Fruit fly (Drosophila melanogaster) whole organism, embryonic: Measurements from ENCODE around the gene CG18081.

Experiments used
- Antp ChIP-seq: fragments of 200-800 bp; sonication (Bioruptor generic); optimal IDR thresholded peaks from 3 replicates; lab custom pipeline; 2016; ENCODE audit warnings: missing biosample characterization, missing genetic modification characterization
- Atf3 ChIP-seq: fragments of 200-800 bp; sonication (Bioruptor generic); optimal IDR thresholded peaks from 3 replicates; lab custom pipeline; 2016; ENCODE audit warnings: missing biosample characterization, missing genetic modification characterization
- Atf6 ChIP-seq: fragments of 200-800 bp; sonication (Bioruptor generic); IDR thresholded peaks from 2 replicates; pipeline ENCODE4 v1.3.6; 2022; ENCODE audit warnings: missing biosample characterization, missing genetic modification characterization
- Blimp-1 ChIP-seq: fragments of 200-800 bp; sonication (Bioruptor generic); optimal IDR thresholded peaks from 3 replicates; lab custom pipeline; 2018; ENCODE audit warnings: missing biosample characterization, missing genetic modification characterization, mild to moderate bottlenecking, moderate library complexity, missing genetic modification reagents
- CG10209 ChIP-seq: fragments of 200-800 bp; sonication (Bioruptor generic); optimal IDR thresholded peaks from 3 replicates; lab custom pipeline; 2017; ENCODE audit warnings: missing biosample characterization, mild to moderate bottlenecking, missing genetic modification characterization, missing genetic modification reagents
- CG1024 ChIP-seq: fragments of 200-800 bp; sonication (Bioruptor generic); IDR thresholded peaks from 2 replicates; pipeline ENCODE4 v1.3.6; 2022; ENCODE audit warnings: missing biosample characterization, missing genetic modification characterization
- CG10431 ChIP-seq: fragments of 200-800 bp; sonication (Bioruptor generic); optimal IDR thresholded peaks from 3 replicates; lab custom pipeline; 2018; ENCODE audit warnings: missing biosample characterization, mild to moderate bottlenecking, missing genetic modification characterization
- CG10462 ChIP-seq: fragments of 200-800 bp; sonication (Bioruptor generic); optimal IDR thresholded peaks from 2 replicates; lab custom pipeline; 2016; ENCODE audit warnings: missing biosample characterization, missing genetic modification characterization
- CG1233 ChIP-seq: fragments of 200-800 bp; sonication (Bioruptor generic); optimal IDR thresholded peaks from 4 replicates; lab custom pipeline; 2018; ENCODE audit warnings: missing biosample characterization, mild to moderate bottlenecking, missing genetic modification characterization
- CG12659 ChIP-seq: fragments of 200-800 bp; sonication (Bioruptor generic); optimal IDR thresholded peaks from 3 replicates; lab custom pipeline; 2017; ENCODE audit warnings: mild to moderate bottlenecking, missing biosample characterization, missing genetic modification reagents, missing genetic modification characterization
- CG13775 ChIP-seq: fragments of 200-800 bp; sonication (Bioruptor generic); optimal IDR thresholded peaks from 3 replicates; lab custom pipeline; 2017; ENCODE audit warnings: missing biosample characterization, mild to moderate bottlenecking, missing genetic modification characterization
- CG14050 ChIP-seq: fragments of 200-800 bp; sonication (Bioruptor generic); IDR thresholded peaks from 3 replicates; pipeline ENCODE4 v1.3.6; 2022; ENCODE audit warnings: missing biosample characterization, missing genetic modification characterization
- CG15601 ChIP-seq: fragments of 200-800 bp; sonication (Bioruptor generic); optimal IDR thresholded peaks from 3 replicates; lab custom pipeline; 2019; ENCODE audit warnings: missing biosample characterization, mild to moderate bottlenecking, missing genetic modification characterization, moderate library complexity
- CG16863 ChIP-seq: fragments of 200-800 bp; sonication (Bioruptor generic); optimal IDR thresholded peaks from 3 replicates; lab custom pipeline; 2016; ENCODE audit warnings: missing biosample characterization, missing genetic modification characterization
- CG17361 ChIP-seq: fragments of 200-800 bp; sonication (Bioruptor generic); IDR thresholded peaks from 3 replicates; pipeline ENCODE4 v1.3.6; 2022; ENCODE audit warnings: missing biosample characterization, missing genetic modification characterization
- CG2120 ChIP-seq: fragments of 200-800 bp; sonication (Bioruptor generic); optimal IDR thresholded peaks from 3 replicates; lab custom pipeline; 2016; ENCODE audit warnings: missing biosample characterization, missing genetic modification characterization
- CG4328 ChIP-seq: fragments of 200-800 bp; sonication (Bioruptor generic); optimal IDR thresholded peaks from 3 replicates; lab custom pipeline; 2017; ENCODE audit warnings: missing biosample characterization, missing genetic modification reagents, missing genetic modification characterization
- CG8089 ChIP-seq: fragments of 200-800 bp; sonication (Bioruptor generic); optimal IDR thresholded peaks from 3 replicates; lab custom pipeline; 2016; ENCODE audit warnings: missing biosample characterization, missing genetic modification characterization
- CG8388 ChIP-seq: fragments of 200-800 bp; sonication (Bioruptor generic); optimal IDR thresholded peaks from 2 replicates; lab custom pipeline; 2019; ENCODE audit warnings: missing biosample characterization, mild to moderate bottlenecking, missing genetic modification characterization, moderate library complexity
- CG9817 ChIP-seq: fragments of 200-800 bp; sonication (Bioruptor generic); optimal IDR thresholded peaks from 2 replicates; lab custom pipeline; 2018; ENCODE audit warnings: missing biosample characterization, mild to moderate bottlenecking, missing genetic modification characterization, moderate library complexity
- CoRest ChIP-seq: fragments of 200-800 bp; sonication (Bioruptor generic); optimal IDR thresholded peaks from 3 replicates; lab custom pipeline; 2018; ENCODE audit warnings: missing biosample characterization, mild to moderate bottlenecking, missing genetic modification characterization, moderate library complexity
- Dad ChIP-seq: fragments of 200-800 bp; sonication (Bioruptor generic); optimal IDR thresholded peaks from 3 replicates; lab custom pipeline; 2016; ENCODE audit warnings: missing biosample characterization, missing genetic modification characterization
- Dfd ChIP-seq, 2 experiments: fragments of >200 bp; optimal IDR thresholded peaks; 2 replicates each; lab custom pipeline; 2017; ENCODE audit warnings: missing biosample characterization in 2 of 2, missing genetic modification characterization in 2 of 2
- Dip3 ChIP-seq: fragments of 200-800 bp; sonication (Bioruptor generic); optimal IDR thresholded peaks from 3 replicates; lab custom pipeline; 2016; ENCODE audit warnings: missing biosample characterization, missing genetic modification characterization
- Ets97D ChIP-seq: fragments of 200-800 bp; sonication (Bioruptor generic); optimal IDR thresholded peaks from 3 replicates; lab custom pipeline; 2016; ENCODE audit warnings: missing biosample characterization, missing genetic modification characterization
- HmgZ ChIP-seq: fragments of 200-800 bp; sonication (Bioruptor generic); optimal IDR thresholded peaks from 2 replicates; lab custom pipeline; 2018; ENCODE audit warnings: missing biosample characterization, mild to moderate bottlenecking, missing genetic modification characterization
- Xbp1 ChIP-seq: fragments of 200-800 bp; sonication (Bioruptor generic); optimal IDR thresholded peaks from 3 replicates; lab custom pipeline; 2016; ENCODE audit warnings: missing biosample characterization, mild to moderate bottlenecking, missing genetic modification characterization
- chif ChIP-seq, 2 experiments: fragments of 200-800 bp; sonication (Bioruptor generic); optimal IDR thresholded peaks; 3 replicates each; lab custom pipeline; 2016; ENCODE audit warnings: missing biosample characterization in 2 of 2, missing genetic modification characterization in 2 of 2
- croc ChIP-seq: fragments of 200-800 bp; sonication (Bioruptor generic); conservative IDR thresholded peaks from 3 replicates; pipeline ENCODE4 v1.3.6; 2022; ENCODE audit warnings: missing biosample characterization, missing genetic modification characterization
- danr ChIP-seq: fragments of 200-800 bp; sonication (Bioruptor generic); IDR thresholded peaks from 2 replicates; pipeline ENCODE4 v1.3.6; 2022; ENCODE audit warnings: missing biosample characterization, missing genetic modification characterization
- dati ChIP-seq: fragments of 200-800 bp; sonication (Bioruptor generic); IDR thresholded peaks from 2 replicates; pipeline ENCODE4 v1.3.6; 2022; ENCODE audit warnings: missing biosample characterization, missing genetic modification characterization
- dimm ChIP-seq: fragments of 200-800 bp; sonication (Bioruptor generic); IDR thresholded peaks from 2 replicates; pipeline ENCODE4 v1.3.6; 2022; ENCODE audit warnings: missing biosample characterization, missing genetic modification characterization
- ems ChIP-seq: fragments of 200-800 bp; sonication (Bioruptor generic); optimal IDR thresholded peaks from 3 replicates; lab custom pipeline; 2016; ENCODE audit warnings: missing biosample characterization, missing genetic modification characterization
- en ChIP-seq: fragments of 200-800 bp; sonication (Bioruptor generic); optimal IDR thresholded peaks from 2 replicates; lab custom pipeline; 2016; ENCODE audit warnings: missing biosample characterization, missing genetic modification characterization
- hkb ChIP-seq, 2 experiments: fragments of 200-800 bp in 1 of 2; fragments of >200 bp in 1 of 2; sonication (Bioruptor generic) in 1 of 2; IDR thresholded peaks in 1 of 2; optimal IDR thresholded peaks in 1 of 2; 2 replicates each; pipeline versions ENCODE4 v1.3.6 to Lab custom; 2017 to 2022; ENCODE audit warnings: missing biosample characterization in 1 of 2, missing genetic modification characterization in 1 of 2
- jumu ChIP-seq: fragments of 200-800 bp; sonication (Bioruptor generic); optimal IDR thresholded peaks from 3 replicates; lab custom pipeline; 2016; ENCODE audit warnings: missing biosample characterization, missing genetic modification characterization
- kay ChIP-seq: fragments of 200-800 bp; sonication (Bioruptor generic); optimal IDR thresholded peaks from 2 replicates; lab custom pipeline; 2016; ENCODE audit warnings: missing biosample characterization, missing genetic modification characterization
- oc ChIP-seq: fragments of 200-800 bp; sonication (Bioruptor generic); optimal IDR thresholded peaks from 2 replicates; lab custom pipeline; 2018; ENCODE audit warnings: missing biosample characterization, mild to moderate bottlenecking, missing genetic modification characterization, moderate library complexity
- p53 ChIP-seq: fragments of 200-800 bp; sonication (Bioruptor generic); optimal IDR thresholded peaks from 2 replicates; lab custom pipeline; 2016; ENCODE audit warnings: missing biosample characterization, missing genetic modification characterization
- sc ChIP-seq, 3 experiments: fragments of >200 bp in 2 of 3; fragments of 200-800 bp in 1 of 3; sonication (Bioruptor generic) in 1 of 3; optimal IDR thresholded peaks; 2 replicates in 2 of 3; 3 replicates in 1 of 3; lab custom pipeline; 2017; ENCODE audit warnings: mild to moderate bottlenecking in 1 of 3, missing biosample characterization in 1 of 3, missing genetic modification characterization in 1 of 3, missing genetic modification reagents in 1 of 3
- seq ChIP-seq: fragments of 200-800 bp; sonication (Bioruptor generic); IDR thresholded peaks from 2 replicates; pipeline ENCODE4 v1.3.6; 2022; ENCODE audit warnings: missing biosample characterization, missing genetic modification characterization
- sna ChIP-seq: fragments of 200-800 bp; sonication (Bioruptor generic); IDR thresholded peaks from 2 replicates; pipeline ENCODE4 v1.3.6; 2022; ENCODE audit warnings: missing biosample characterization, missing genetic modification characterization; ENCODE audit not compliant: partially characterized antibody
- ssp ChIP-seq: fragments of 200-800 bp; sonication (Bioruptor generic); IDR thresholded peaks from 2 replicates; pipeline ENCODE4 v1.3.6; 2022; ENCODE audit warnings: missing biosample characterization, missing genetic modification characterization
- tap ChIP-seq: fragments of 200-800 bp; optimal IDR thresholded peaks from 3 replicates; lab custom pipeline; 2019; ENCODE audit warnings: missing biosample characterization, mild to moderate bottlenecking, missing genetic modification characterization, moderate library complexity
- unpg ChIP-seq: fragments of 200-800 bp; sonication (Bioruptor generic); optimal IDR thresholded peaks from 3 replicates; lab custom pipeline; 2018; ENCODE audit warnings: missing biosample characterization, mild to moderate bottlenecking, missing genetic modification characterization, moderate library complexity
- vnd ChIP-seq: fragments of 200-800 bp; sonication (Bioruptor generic); IDR thresholded peaks from 3 replicates; pipeline ENCODE4 v1.3.6; 2022; ENCODE audit warnings: missing biosample characterization, missing genetic modification characterization; ENCODE audit not compliant: partially characterized antibody
- wdn ChIP-seq: fragments of 200-800 bp; sonication (Bioruptor generic); IDR thresholded peaks from 2 replicates; pipeline ENCODE4 v1.3.6; 2022; ENCODE audit warnings: missing biosample characterization, missing genetic modification characterization
- wek ChIP-seq: fragments of 200-800 bp; sonication (Bioruptor generic); optimal IDR thresholded peaks from 3 replicates; lab custom pipeline; 2018; ENCODE audit warnings: missing biosample characterization, mild to moderate bottlenecking, missing genetic modification characterization, moderate library complexity

Gene CG18081

dm6 chr3L:15815353-15816142 lies 19.6 kb downstream of the CG18081 start (continued):
- TF ChIP-seq CG10209 (GFP tag; lab: Kevin White, UChicago) (peak; percentile 73), HmgZ (tag; lab: Kevin White, UChicago) (peak; percentile 39), danr (GFP tag; lab: Robert Waterston, UW) (0 out of 2 replicates have a peak, but pooled peaks have one; percentile 16), CG1024 (GFP tag; lab: Robert Waterston, UW) (no peak), CG8388 (GFP tag; lab: Kevin White, UChicago) (peak; percentile 72), jumu (GFP tag; lab: Kevin White, UChicago) (peak; percentile 19), CG13775 (GFP tag; lab: Kevin White, UChicago) (peak; percentile 71), CG1233 (peak; percentile 11), CG14050 (peak; percentile 50; the same call in 1 of the 3 replicates), tap (tag; lab: Kevin White, UChicago) (no peak), Blimp-1 (GFP tag; lab: Kevin White, UChicago) (peak; percentile 76), seq (peak; percentile 58; the same call in 1 of the 2 replicates), ssp (GFP tag; lab: Robert Waterston, UW) (no peak), CG15601 (tag; lab: Kevin White, UChicago) (peak; percentile 51), Dfd (GFP tag; optimal IDR thresholded peaks at IDR 0.05; lab: Kevin White, UChicago) (peak in 1 of 2 experiments; percentile 70), en (GFP tag; lab: Kevin White, UChicago) (no peak), chif (GFP tag; optimal IDR thresholded peaks at IDR 0.05; lab: Kevin White, UChicago) (peak; percentile 5 to 62), CG16863 (GFP tag; lab: Kevin White, UChicago) (peak; percentile 38), CG12659 (GFP tag; lab: Kevin White, UChicago) (peak; percentile 54), CG10431 (peak; percentile 17), p53 (no peak), Xbp1 (GFP tag; lab: Kevin White, UChicago) (peak; percentile 69), sc (optimal IDR thresholded peaks at IDR 0.05; lab: Kevin White, UChicago) (no peak), sc (GFP tag; optimal IDR thresholded peaks at IDR 0.05; lab: Kevin White, UChicago) (peak; percentile 4), dimm (GFP tag; lab: Robert Waterston, UW) (no peak), CG8089 (GFP tag; lab: Kevin White, UChicago) (peak; percentile 27), Atf6 (GFP tag; lab: Robert Waterston, UW) (peak; percentile 48; the same call in 1 of the 2 replicates), wek (GFP tag; lab: Kevin White, UChicago) (no peak), hkb (optimal IDR thresholded peaks at IDR 0.05; lab: Kevin White, UChicago) (no peak), hkb (GFP tag; IDR thresholded peaks at IDR 0.05; lab: Robert Waterston, UW) (peak; percentile 73), CG9817 (peak; percentile 46)

- TF ChIP-seq vnd (GFP tag; lab: Robert Waterston, UW) (no peak), Blimp-1 (GFP tag; lab: Kevin White, UChicago) (no peak), CG8388 (GFP tag; lab: Kevin White, UChicago) (no peak), CG2120 (GFP tag; lab: Kevin White, UChicago) (no peak), Atf3 (GFP tag; lab: Kevin White, UChicago) (no peak), kay (GFP tag; lab: Kevin White, UChicago) (no peak), Ets97D (GFP tag; lab: Kevin White, UChicago) (no peak), croc (GFP tag; lab: Robert Waterston, UW) (no peak), CG17361 (GFP tag; lab: Robert Waterston, UW) (no peak), CoRest (no peak), CG12659 (GFP tag; lab: Kevin White, UChicago) (peak; percentile 27), CG10462 (GFP tag; lab: Kevin White, UChicago) (no peak), unpg (peak; percentile 9), dati (GFP tag; lab: Robert Waterston, UW) (no peak), Antp (GFP tag; lab: Kevin White, UChicago) (no peak), ems (GFP tag; lab: Kevin White, UChicago) (no peak), CG4328 (GFP tag; lab: Kevin White, UChicago) (peak; percentile 16), Dip3 (GFP tag; lab: Kevin White, UChicago) (no peak), wdn (GFP tag; lab: Robert Waterston, UW) (no peak), oc (no peak), sna (GFP tag; lab: Robert Waterston, UW) (no peak), Dad (GFP tag; lab: Kevin White, UChicago) (no peak)
Observed at dm6 chr3L:15813988-15814387, 21.2 kb downstream of the CG18081 start.
